Worm (Caenorhabditis elegans) whole organism, L1 larva: ENCODE measurements around the gene T19A5.3.

Source experiments
- C04F5.9 ChIP-seq: sonication (generic microtip); optimal IDR thresholded peaks from 2 replicates; lab custom pipeline; 2016; ENCODE audit warnings: missing genetic modification characterization, missing compliant biosample characterization
- Y116A8C.19 ChIP-seq: sonication (generic microtip); optimal IDR thresholded peaks from 2 replicates; lab custom pipeline; 2016; ENCODE audit warnings: missing compliant biosample characterization, missing genetic modification characterization, borderline replicate concordance
- aha-1 ChIP-seq: fragments of 150-350 bp; optimal IDR thresholded peaks from 2 replicates; lab custom pipeline; 2014; ENCODE audit warnings: missing biosample characterization, missing genetic modification characterization
- alr-1 ChIP-seq: fragments of 200-800 bp; sonication (Bioruptor generic); optimal IDR thresholded peaks from 2 replicates; lab custom pipeline; 2018; ENCODE audit warnings: borderline replicate concordance, mild to moderate bottlenecking, missing genetic modification characterization, missing compliant biosample characterization
- blmp-1 ChIP-seq: fragments of 150-350 bp; optimal IDR thresholded peaks from 2 replicates; lab custom pipeline; 2014; ENCODE audit warnings: missing biosample characterization, missing genetic modification characterization
- ceh-82 ChIP-seq, 3 experiments: fragments of 150-350 bp in 1 of 3; sonication (generic microtip) in 2 of 3; optimal IDR thresholded peaks; 2 replicates each; lab custom pipeline; 2014 to 2017; ENCODE audit warnings: missing biosample characterization in 3 of 3, missing genetic modification characterization in 3 of 3
- ceh-88 ChIP-seq: fragments of 200-800 bp; sonication (Bioruptor generic); IDR thresholded peaks from 2 replicates; pipeline ENCODE4 v1.3.6; 2022; ENCODE audit warnings: missing genetic modification characterization, missing compliant biosample characterization
- ceh-90 ChIP-seq: sonication (generic microtip); optimal IDR thresholded peaks from 2 replicates; lab custom pipeline; 2016; ENCODE audit warnings: missing genetic modification characterization, missing compliant biosample characterization
- ces-1 ChIP-seq: fragments of 150-350 bp; optimal IDR thresholded peaks from 2 replicates; lab custom pipeline; 2014; ENCODE audit warnings: missing biosample characterization, missing genetic modification reagents, missing genetic modification characterization
- egl-13 ChIP-seq: sonication (generic microtip); optimal IDR thresholded peaks from 2 replicates; lab custom pipeline; 2016; ENCODE audit warnings: missing genotype, missing genetic modification reagents, missing genetic modification characterization, missing compliant biosample characterization
- egl-27 ChIP-seq, 2 experiments: fragments of 150-350 bp in 1 of 2; sonication (generic microtip); optimal IDR thresholded peaks; 3 replicates each; lab custom pipeline; 2017 to 2018; ENCODE audit warnings: missing biosample characterization in 2 of 2, missing genetic modification characterization in 2 of 2, missing genetic modification reagents in 2 of 2
- elt-2 ChIP-seq: sonication (generic microtip); optimal IDR thresholded peaks from 2 replicates; lab custom pipeline; 2016; ENCODE audit warnings: missing genetic modification characterization, mild to moderate bottlenecking, inconsistent platforms, missing compliant biosample characterization, missing genetic modification reagents
- fkh-4 ChIP-seq: sonication (generic microtip); optimal IDR thresholded peaks from 2 replicates; lab custom pipeline; 2016; ENCODE audit warnings: missing compliant biosample characterization, missing genetic modification characterization, borderline replicate concordance
- hlh-4 ChIP-seq: sonication (generic microtip); optimal IDR thresholded peaks from 2 replicates; lab custom pipeline; 2016; ENCODE audit warnings: mild to moderate bottlenecking, missing genetic modification characterization, missing compliant biosample characterization
- hpl-2 ChIP-seq: fragments of 150-350 bp; optimal IDR thresholded peaks from 2 replicates; lab custom pipeline; 2014; ENCODE audit warnings: missing biosample characterization, missing genetic modification reagents, missing genetic modification characterization
- irx-1 ChIP-seq: sonication (generic microtip); optimal IDR thresholded peaks from 2 replicates; lab custom pipeline; 2016; ENCODE audit warnings: missing genetic modification characterization, missing compliant biosample characterization
- lin-13 ChIP-seq: fragments of 150-350 bp; optimal IDR thresholded peaks from 2 replicates; lab custom pipeline; 2014; ENCODE audit warnings: missing biosample characterization, missing genetic modification reagents, missing genetic modification characterization
- lin-15B ChIP-seq: fragments of 150-350 bp; sonication (generic microtip); optimal IDR thresholded peaks from 3 replicates; lab custom pipeline; 2014; ENCODE audit warnings: missing biosample characterization, missing genetic modification characterization
- lir-3 ChIP-seq: sonication (generic microtip); optimal IDR thresholded peaks from 2 replicates; lab custom pipeline; 2016; ENCODE audit warnings: mild to moderate bottlenecking, missing genetic modification characterization, moderate library complexity, missing compliant biosample characterization; ENCODE audit not compliant: poor library complexity
- lsy-2 ChIP-seq, 2 experiments: fragments of 150-350 bp; optimal IDR thresholded peaks; 2 replicates each; lab custom pipeline; 2014; ENCODE audit warnings: missing biosample characterization in 2 of 2, missing genetic modification characterization in 2 of 2
- mdl-1 ChIP-seq, 2 experiments: fragments of 150-350 bp; optimal IDR thresholded peaks; 2 replicates each; lab custom pipeline; 2014 to 2017; ENCODE audit warnings: missing biosample characterization in 2 of 2, missing genetic modification characterization in 2 of 2, inconsistent platforms in 1 of 2
- mep-1 ChIP-seq: fragments of 150-350 bp; optimal IDR thresholded peaks from 2 replicates; lab custom pipeline; 2014; ENCODE audit warnings: missing biosample characterization, missing genetic modification characterization
- nhr-12 ChIP-seq: sonication (generic microtip); optimal IDR thresholded peaks from 2 replicates; lab custom pipeline; 2017; ENCODE audit warnings: missing biosample characterization, missing genetic modification characterization
- nhr-19 ChIP-seq: fragments of 200-800 bp; sonication (Bioruptor generic); conservative IDR thresholded peaks from 2 replicates; pipeline ENCODE4 v1.3.6; 2022; ENCODE audit warnings: missing genetic modification characterization, missing compliant biosample characterization
- nhr-20 ChIP-seq: sonication (generic microtip); optimal IDR thresholded peaks from 2 replicates; lab custom pipeline; 2016; ENCODE audit warnings: mild to moderate bottlenecking, missing genetic modification characterization, missing compliant biosample characterization
- nhr-47 ChIP-seq: sonication (generic microtip); optimal IDR thresholded peaks from 2 replicates; lab custom pipeline; 2016; ENCODE audit warnings: mild to moderate bottlenecking, missing genetic modification characterization, moderate library complexity, missing compliant biosample characterization
- nhr-71 ChIP-seq: sonication (generic microtip); optimal IDR thresholded peaks from 2 replicates; lab custom pipeline; 2016; ENCODE audit warnings: mild to moderate bottlenecking, missing genetic modification characterization, moderate library complexity, missing compliant biosample characterization
- nhr-84 ChIP-seq: sonication (generic microtip); optimal IDR thresholded peaks from 2 replicates; lab custom pipeline; 2017; ENCODE audit warnings: missing biosample characterization, missing genetic modification characterization
- nhr-85 ChIP-seq: sonication (generic microtip); peaks from one replicate; lab custom pipeline; 2016; ENCODE audit warnings: missing genetic modification characterization, inconsistent platforms, missing compliant biosample characterization
- pag-3 ChIP-seq: sonication (generic microtip); optimal IDR thresholded peaks from 2 replicates; lab custom pipeline; 2017; ENCODE audit warnings: missing genetic modification characterization, mild to moderate bottlenecking, missing compliant biosample characterization, antibody characterized with exemption, borderline replicate concordance; ENCODE audit not compliant: insufficient read depth
- pax-3 ChIP-seq: fragments of 200-800 bp; sonication (Bioruptor generic); optimal IDR thresholded peaks from 2 replicates; lab custom pipeline; 2018; ENCODE audit warnings: mild to moderate bottlenecking, missing genetic modification characterization, moderate library complexity, missing compliant biosample characterization
- unc-30 ChIP-seq: sonication (generic microtip); optimal IDR thresholded peaks from 2 replicates; lab custom pipeline; 2017; ENCODE audit warnings: missing biosample characterization, missing genetic modification characterization
- unc-98 ChIP-seq: fragments of 200-800 bp; sonication (Bioruptor generic); IDR thresholded peaks from 2 replicates; pipeline ENCODE4 v1.3.6; 2022; ENCODE audit warnings: missing genetic modification characterization, missing compliant biosample characterization
- xbp-1 ChIP-seq: sonication (generic microtip); optimal IDR thresholded peaks from 2 replicates; lab custom pipeline; 2016; ENCODE audit warnings: missing genetic modification characterization, missing compliant biosample characterization
- zag-1 ChIP-seq: fragments of 150-350 bp; optimal IDR thresholded peaks from 2 replicates; lab custom pipeline; 2014; ENCODE audit warnings: missing biosample characterization, missing genetic modification characterization
- ztf-11 ChIP-seq, 2 experiments: sonication (generic microtip); optimal IDR thresholded peaks; 2 replicates each; lab custom pipeline; 2016 to 2017; ENCODE audit warnings: missing genetic modification characterization in 2 of 2, missing biosample characterization in 1 of 2, missing compliant biosample characterization in 1 of 2

Gene T19A5.3

DNA sequence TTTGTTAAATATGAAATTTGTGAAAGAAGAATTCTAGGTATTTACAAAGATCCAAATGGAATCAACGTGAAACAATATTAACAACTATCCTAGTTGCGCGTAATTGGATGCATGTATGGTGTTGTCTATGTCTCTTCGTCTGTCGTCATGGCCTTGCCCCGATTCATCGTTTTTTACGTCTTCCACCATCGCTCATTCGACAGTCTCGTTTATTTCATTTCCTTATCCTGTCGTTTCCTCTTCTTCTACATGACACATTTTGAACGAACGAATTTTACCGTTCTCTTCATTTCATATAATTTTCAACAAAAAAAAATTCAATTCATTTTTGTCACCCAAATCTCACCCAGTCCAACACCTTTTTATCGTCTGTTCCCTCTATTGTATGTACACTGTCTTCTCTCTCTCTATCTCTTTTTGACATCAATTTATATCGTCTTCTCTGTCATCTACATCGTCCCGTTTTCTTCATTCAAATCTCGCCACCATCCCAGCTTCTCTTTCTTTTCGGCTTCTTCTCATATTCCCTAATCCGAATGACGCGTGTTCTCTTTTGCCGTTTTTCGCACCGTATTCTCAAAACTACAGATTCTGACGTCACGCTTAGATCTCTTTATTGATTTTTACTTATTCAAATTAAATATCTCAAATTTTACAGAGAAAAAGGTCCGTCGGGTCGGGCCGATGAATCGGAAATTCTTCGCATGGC is 12.7 kb upstream of the T19A5.3 start, which contains the start of gene ttc-17:
Gene ttc-17, plus strand, starts transcription at position 659 of the 709 bp plus-strand sequence.
- no peak for TF ChIP-seq lin-15B
- peak in 1 of 2 experiments; percentile 4 for TF ChIP-seq lsy-2 (tag; optimal IDR thresholded peaks at IDR 0.05; lab: Kevin White, UChicago)
- peak; percentile 31 for TF ChIP-seq blmp-1 (tag; lab: Kevin White, UChicago)

DNA sequence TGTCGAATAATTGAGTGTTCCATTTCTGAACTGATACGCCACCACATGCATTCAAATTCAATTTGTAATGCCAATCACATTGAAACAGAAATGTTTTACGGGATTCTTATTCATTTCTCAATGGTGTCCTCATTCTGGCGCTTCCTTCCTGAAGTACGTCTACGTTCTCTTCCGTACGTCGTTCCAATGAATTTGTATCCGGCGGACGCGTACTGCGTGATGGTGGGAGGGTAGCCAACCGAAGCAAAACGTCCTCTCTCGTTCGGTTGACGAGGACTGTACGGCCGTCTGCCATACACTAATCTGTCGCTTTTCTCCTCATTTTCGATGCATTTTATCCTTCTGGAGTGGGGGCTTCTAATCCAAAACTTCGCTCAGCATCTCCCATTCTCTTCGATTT is 6.0 kb upstream of the T19A5.3 start:
- no peak for TF ChIP-seq mdl-1 (tag; optimal IDR thresholded peaks at IDR 0.05; lab: Kevin White, UChicago)
- TF ChIP-seq blmp-1 (tag; lab: Kevin White, UChicago), result no peak
- TF ChIP-seq nhr-71 (tag; lab: Kevin White, UChicago), result no peak
- no peak for TF ChIP-seq xbp-1 (tag; lab: Kevin White, UChicago)

- TF ChIP-seq ceh-90 (tag; lab: Kevin White, UChicago) (no peak), nhr-85 (tag; lab: Kevin White, UChicago) (peak; percentile 37)
These were observed 5.1 kb upstream of the T19A5.3 start for ce11 chrV:8948996-8949395.

- TF ChIP-seq nhr-47 (tag; lab: Kevin White, UChicago) (no peak), hlh-4 (tag; lab: Kevin White, UChicago) (no peak), elt-2 (no peak), nhr-12 (no peak), fkh-4 (tag; lab: Kevin White, UChicago) (no peak), egl-27 (tag; optimal IDR thresholded peaks at IDR 0.05; lab: Kevin White, UChicago) (no peak), alr-1 (tag; lab: Kevin White, UChicago) (no peak), ces-1 (GFP tag; lab: Kevin White, UChicago) (no peak), ztf-11 (tag; optimal IDR thresholded peaks at IDR 0.05; lab: Kevin White, UChicago) (no peak), unc-30 (tag; lab: Kevin White, UChicago) (no peak), lin-13 (GFP tag; lab: Kevin White, UChicago) (no peak), irx-1 (tag; lab: Kevin White, UChicago) (no peak), nhr-19 (GFP tag; lab: Robert Waterston, UW) (no peak), ceh-88 (no peak), unc-98 (GFP tag; lab: Robert Waterston, UW) (no peak)
These were observed 4.5 kb upstream of the T19A5.3 start for ce11 chrV:8948365-8948764.

DNA sequence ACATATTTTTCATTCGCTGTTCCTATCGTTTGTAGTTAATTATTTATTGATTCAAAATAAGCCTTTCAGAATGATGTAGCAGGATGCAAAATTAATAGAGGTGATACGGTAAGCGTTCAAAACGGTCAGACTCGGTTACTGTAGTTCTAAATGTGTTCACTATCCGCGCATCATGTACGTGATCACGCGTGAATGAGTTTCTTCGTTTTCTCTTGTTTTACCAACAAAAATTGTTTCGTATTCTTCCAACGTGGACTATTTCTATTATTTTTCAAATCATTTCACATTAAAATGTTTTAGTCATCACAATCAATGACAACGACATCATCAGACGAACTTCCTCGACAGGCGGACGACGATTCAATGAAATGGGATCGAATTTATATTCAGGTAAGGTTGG is 3.6 kb upstream of the T19A5.3 start, which contains the start of gene gck-1:
Gene gck-1, plus strand, starts transcription at position 301 of the 400 bp plus-strand sequence.
- no peak for TF ChIP-seq mep-1

DNA sequence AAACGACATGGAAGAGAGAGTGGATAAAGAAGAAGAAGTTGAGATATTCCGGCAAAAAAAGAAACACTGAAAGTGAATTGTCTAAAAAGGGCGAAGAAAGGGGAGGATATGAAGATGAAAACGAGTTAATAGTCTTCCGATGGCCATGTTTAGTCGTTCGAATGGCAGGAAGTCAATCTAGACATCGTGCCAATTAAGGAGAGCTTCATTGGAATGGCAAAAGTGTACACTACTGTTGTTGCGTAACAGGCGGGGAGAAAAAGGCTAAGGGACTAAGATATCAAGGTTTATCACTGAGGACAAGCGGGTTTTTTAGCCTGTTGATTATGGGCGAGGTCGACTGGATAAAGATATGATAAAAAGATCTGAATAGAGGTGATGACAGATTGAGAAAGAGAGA is 2.3 kb upstream of the T19A5.3 start:
- TF ChIP-seq pax-3 (no peak), nhr-20 (tag; lab: Kevin White, UChicago) (no peak), lir-3 (tag; lab: Kevin White, UChicago) (no peak), mdl-1 (tag; optimal IDR thresholded peaks at IDR 0.05; lab: Kevin White, UChicago) (no peak), lsy-2 (tag; optimal IDR thresholded peaks at IDR 0.05; lab: Kevin White, UChicago) (no peak), pag-3 (no peak), elt-2 (no peak), xbp-1 (tag; lab: Kevin White, UChicago) (no peak), aha-1 (tag; lab: Kevin White, UChicago) (no peak), hpl-2 (GFP tag; lab: Kevin White, UChicago) (no peak), ceh-82 (tag; optimal IDR thresholded peaks at IDR 0.05; lab: Kevin White, UChicago) (no peak), irx-1 (tag; lab: Kevin White, UChicago) (no peak), zag-1 (no peak), egl-13 (tag; lab: Kevin White, UChicago) (no peak), nhr-84 (tag; lab: Kevin White, UChicago) (no peak), Y116A8C.19 (tag; lab: Kevin White, UChicago) (no peak), C04F5.9 (tag; lab: Kevin White, UChicago) (no peak)
